Worm (Caenorhabditis elegans): ENCODE measurements around the gene M03F8.6.

DNA sequence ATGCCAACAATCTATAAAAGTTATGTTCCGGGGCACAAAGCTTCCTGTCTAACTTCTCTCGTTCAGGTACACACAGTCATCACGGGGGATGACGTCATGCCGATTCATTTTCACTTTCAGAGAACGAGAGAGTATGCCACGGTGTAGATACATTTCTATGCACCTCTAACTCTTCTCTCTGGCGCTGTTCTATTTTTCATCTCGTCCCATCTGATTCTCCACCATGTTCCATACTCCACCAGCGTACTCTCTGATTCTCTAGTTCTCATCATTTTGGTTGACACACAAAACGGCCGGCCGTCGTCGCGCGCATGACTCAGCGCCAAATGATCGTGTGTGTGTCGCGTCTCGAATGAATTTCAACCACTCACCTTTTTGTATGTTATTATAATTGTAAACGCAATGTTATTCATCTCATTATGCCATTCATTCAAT is 45.7 kb upstream of the M03F8.6 start:
- TF ChIP-seq zag-1 (tag; optimal IDR thresholded peaks at IDR 0.05) (no peak), fos-1 (tag; optimal IDR thresholded peaks at IDR 0.05) (no peak), ceh-16 (tag; optimal IDR thresholded peaks at IDR 0.05) (peak; percentile 80), ztf-4 (tag; optimal IDR thresholded peaks at IDR 0.05) (peak; percentile 97), lin-13 (GFP tag; optimal IDR thresholded peaks at IDR 0.05) (peak; percentile 67), gmeb-1 (tag; optimal IDR thresholded peaks at IDR 0.05) (peak; percentile 72), ama-1 (optimal IDR thresholded peaks at IDR 0.05) (no peak), crh-2 (tag; optimal IDR thresholded peaks at IDR 0.05) (peak; percentile 98), blmp-1 (tag; optimal IDR thresholded peaks at IDR 0.05; ENCODE audit: insufficient read depth) (peak; percentile 100), alr-1 (tag; optimal IDR thresholded peaks at IDR 0.05) (peak; percentile 55), R02D3.7 (tag; optimal IDR thresholded peaks at IDR 0.05) (no peak), elt-1 (tag; optimal IDR thresholded peaks at IDR 0.05) (no peak), sma-3 (GFP tag; optimal IDR thresholded peaks at IDR 0.05) (peak; percentile 97), elt-3 (tag; optimal IDR thresholded peaks at IDR 0.05) (no peak)
